Worm (Caenorhabditis elegans) whole organism, young adult: Measurements from ENCODE around the gene str-256.

ENCODE experiments used
- F22D6.2 ChIP-seq: sonication (generic microtip); optimal IDR thresholded peaks from 2 replicates; lab custom pipeline; 2016; ENCODE audit warnings: mild to moderate bottlenecking, missing genetic modification characterization, missing compliant biosample characterization
- F23B12.7 ChIP-seq: sonication (generic microtip); optimal IDR thresholded peaks from 2 replicates; lab custom pipeline; 2017; ENCODE audit warnings: missing genetic modification characterization, mild to moderate bottlenecking, missing compliant biosample characterization, antibody characterized with exemption, moderate library complexity; ENCODE audit not compliant: insufficient read depth
- F57A8.1 ChIP-seq: fragments of 200-800 bp; sonication (Bioruptor generic); optimal IDR thresholded peaks from 2 replicates; lab custom pipeline; 2018; ENCODE audit warnings: mild to moderate bottlenecking, missing genetic modification characterization, moderate library complexity, missing compliant biosample characterization
- K12H6.12 ChIP-seq: fragments of 200-800 bp; sonication (Bioruptor generic); optimal IDR thresholded peaks from 2 replicates; lab custom pipeline; 2018; ENCODE audit warnings: mild to moderate bottlenecking, missing genetic modification characterization, missing compliant biosample characterization
- T07F8.4 ChIP-seq: sonication (generic microtip); optimal IDR thresholded peaks from 2 replicates; lab custom pipeline; 2016; ENCODE audit warnings: mild to moderate bottlenecking, missing genetic modification characterization, moderate library complexity, missing compliant biosample characterization
- Y53G8AR.9 ChIP-seq: fragments of 200-800 bp; sonication (Bioruptor generic); conservative IDR thresholded peaks from 2 replicates; pipeline ENCODE4 v1.3.6; 2022; ENCODE audit warnings: missing genetic modification reagents, missing genetic modification characterization, missing compliant biosample characterization
- ZK185.1 ChIP-seq: sonication (generic microtip); optimal IDR thresholded peaks from 2 replicates; lab custom pipeline; 2016; ENCODE audit warnings: mild to moderate bottlenecking, missing genetic modification characterization, missing compliant biosample characterization; ENCODE audit not compliant: poor library complexity, severe bottlenecking
- atf-7 ChIP-seq: sonication (generic microtip); optimal IDR thresholded peaks from 2 replicates; lab custom pipeline; 2017; ENCODE audit warnings: mild to moderate bottlenecking, missing genetic modification characterization, missing compliant biosample characterization
- attf-3 ChIP-seq: fragments of 200-800 bp; sonication (Bioruptor generic); conservative IDR thresholded peaks from 2 replicates; pipeline ENCODE4 v1.3.6; 2022; ENCODE audit warnings: missing genetic modification reagents, missing genetic modification characterization, missing compliant biosample characterization
- attf-5 ChIP-seq: fragments of 200-800 bp; sonication (Bioruptor generic); optimal IDR thresholded peaks from 2 replicates; lab custom pipeline; 2018; ENCODE audit warnings: mild to moderate bottlenecking, missing genetic modification characterization, missing compliant biosample characterization
- bed-1 ChIP-seq: fragments of 200-800 bp; sonication (Bioruptor generic); IDR thresholded peaks from 2 replicates; pipeline ENCODE4 v1.3.6; 2022; ENCODE audit warnings: missing genetic modification reagents, missing genetic modification characterization, missing compliant biosample characterization
- cebp-1 ChIP-seq, 2 experiments: fragments of 200-800 bp in 1 of 2; sonication (Bioruptor generic) in 1 of 2; sonication (generic microtip) in 1 of 2; IDR thresholded peaks in 1 of 2; optimal IDR thresholded peaks in 1 of 2; 2 replicates each; pipeline versions ENCODE4 v1.3.6 to Lab custom; 2017 to 2022; ENCODE audit warnings: missing compliant biosample characterization in 2 of 2, missing genetic modification characterization in 2 of 2, mild to moderate bottlenecking in 1 of 2, missing genetic modification reagents in 1 of 2, moderate library complexity in 1 of 2
- cebp-2 ChIP-seq: fragments of 200-800 bp; sonication (Bioruptor generic); IDR thresholded peaks from 2 replicates; pipeline ENCODE4 v1.3.6; 2022; ENCODE audit warnings: missing genetic modification characterization, missing compliant biosample characterization
- ceh-27 ChIP-seq: fragments of 200-800 bp; sonication (Bioruptor generic); optimal IDR thresholded peaks from 2 replicates; lab custom pipeline; 2018; ENCODE audit warnings: mild to moderate bottlenecking, missing genetic modification characterization, moderate library complexity, missing compliant biosample characterization
- ceh-79 ChIP-seq: sonication (generic microtip); optimal IDR thresholded peaks from 2 replicates; lab custom pipeline; 2017; ENCODE audit warnings: mild to moderate bottlenecking, missing genetic modification characterization, missing compliant biosample characterization
- egrh-3 ChIP-seq: fragments of 200-800 bp; sonication (Bioruptor generic); IDR thresholded peaks from 2 replicates; pipeline ENCODE4 v1.3.6; 2022; ENCODE audit warnings: missing genetic modification reagents, missing genetic modification characterization, missing compliant biosample characterization
- fkh-3 ChIP-seq: sonication (generic microtip); optimal IDR thresholded peaks from 2 replicates; lab custom pipeline; 2016; ENCODE audit warnings: mild to moderate bottlenecking, missing genetic modification characterization, missing compliant biosample characterization
- hlh-12 ChIP-seq: sonication (generic microtip); optimal IDR thresholded peaks from 2 replicates; lab custom pipeline; 2016; ENCODE audit warnings: missing genetic modification characterization, missing compliant biosample characterization
- hsf-1 ChIP-seq: fragments of 200-800 bp; sonication (Bioruptor generic); IDR thresholded peaks from 2 replicates; pipeline ENCODE4 v1.3.6; 2022; ENCODE audit warnings: missing genetic modification reagents, missing genetic modification characterization, missing compliant biosample characterization
- lin-40 ChIP-seq: sonication (generic microtip); optimal IDR thresholded peaks from 2 replicates; lab custom pipeline; 2016; ENCODE audit warnings: missing genetic modification characterization, mild to moderate bottlenecking, missing compliant biosample characterization, missing genotype, missing genetic modification reagents
- lsl-1 ChIP-seq: fragments of 200-800 bp; sonication (Bioruptor generic); optimal IDR thresholded peaks from 2 replicates; lab custom pipeline; 2018; ENCODE audit warnings: mild to moderate bottlenecking, missing genetic modification characterization, moderate library complexity, missing compliant biosample characterization
- lsy-27 ChIP-seq: sonication (generic microtip); optimal IDR thresholded peaks from 2 replicates; lab custom pipeline; 2017; ENCODE audit warnings: missing genetic modification characterization, mild to moderate bottlenecking, missing compliant biosample characterization, antibody characterized with exemption, missing genotype, borderline replicate concordance; ENCODE audit not compliant: insufficient read depth
- madf-3 ChIP-seq: fragments of 200-800 bp; sonication (Bioruptor generic); IDR thresholded peaks from 2 replicates; pipeline ENCODE4 v1.3.6; 2022; ENCODE audit warnings: missing genetic modification reagents, missing genetic modification characterization, missing compliant biosample characterization
- mel-28 ChIP-seq: sonication (generic microtip); optimal IDR thresholded peaks from 2 replicates; lab custom pipeline; 2016; ENCODE audit warnings: borderline replicate concordance, mild to moderate bottlenecking, missing genetic modification characterization, missing compliant biosample characterization
- mxl-1 ChIP-seq: sonication (generic microtip); optimal IDR thresholded peaks from 2 replicates; lab custom pipeline; 2016; ENCODE audit warnings: missing genetic modification characterization, missing compliant biosample characterization
- nfyb-1 ChIP-seq: fragments of 200-800 bp; sonication (Bioruptor generic); IDR thresholded peaks from 2 replicates; pipeline ENCODE4 v1.3.6; 2022; ENCODE audit warnings: missing genetic modification reagents, missing genetic modification characterization, missing compliant biosample characterization
- nhr-27 ChIP-seq: fragments of 200-800 bp; sonication (Bioruptor generic); optimal IDR thresholded peaks from 2 replicates; lab custom pipeline; 2018; ENCODE audit warnings: mild to moderate bottlenecking, missing genetic modification characterization, moderate library complexity, missing compliant biosample characterization
- nhr-80 ChIP-seq: sonication (generic microtip); optimal IDR thresholded peaks from 2 replicates; lab custom pipeline; 2016; ENCODE audit warnings: missing genetic modification characterization, missing compliant biosample characterization
- nhr-90 ChIP-seq: sonication (generic microtip); optimal IDR thresholded peaks from 2 replicates; lab custom pipeline; 2016; ENCODE audit warnings: missing genotype, mild to moderate bottlenecking, missing genetic modification characterization, missing compliant biosample characterization
- pha-4 ChIP-seq: fragments of 150-350 bp; sonication (generic microtip); optimal IDR thresholded peaks from 2 replicates; lab custom pipeline; 2014; ENCODE audit warnings: missing biosample characterization, missing genetic modification reagents, missing genetic modification characterization
- snpc-1.3 ChIP-seq: sonication (generic microtip); optimal IDR thresholded peaks from 2 replicates; lab custom pipeline; 2017; ENCODE audit warnings: missing genetic modification characterization, mild to moderate bottlenecking, missing compliant biosample characterization, antibody characterized with exemption, moderate library complexity, missing genotype, missing genetic modification reagents; ENCODE audit not compliant: insufficient read depth
- sptf-2 ChIP-seq: fragments of 200-800 bp; sonication (Bioruptor generic); optimal IDR thresholded peaks from 2 replicates; lab custom pipeline; 2018; ENCODE audit warnings: mild to moderate bottlenecking, missing genetic modification characterization, missing compliant biosample characterization
- ztf-22 ChIP-seq: fragments of 200-800 bp; sonication (Bioruptor generic); optimal IDR thresholded peaks from 2 replicates; lab custom pipeline; 2018; ENCODE audit warnings: mild to moderate bottlenecking, missing genetic modification characterization, moderate library complexity, missing compliant biosample characterization
- ztf-26 ChIP-seq: sonication (generic microtip); optimal IDR thresholded peaks from 2 replicates; lab custom pipeline; 2017; ENCODE audit warnings: missing genetic modification characterization, missing compliant biosample characterization

The str-256 gene

ce11 chrV:459464-459863 is 41.7 kb downstream of the str-256 start, which contains the start of gene nhr-203:
Gene nhr-203 (plus strand): TSS chrV:459795.
- TF ChIP-seq nhr-80 (tag; lab: Kevin White, UChicago) = peak; percentile 67
- TF ChIP-seq F22D6.2 (tag; lab: Kevin White, UChicago) = no peak
- no peak for TF ChIP-seq nfyb-1 (GFP tag; lab: Robert Waterston, UW)
- no peak for TF ChIP-seq T07F8.4 (tag; lab: Kevin White, UChicago)
- TF ChIP-seq bed-1 (GFP tag; lab: Robert Waterston, UW) = no peak
- TF ChIP-seq ceh-27 (GFP tag; lab: Kevin White, UChicago) = no peak
- TF ChIP-seq, all 124 proteins: peak for 1

ce11 chrV:457839-458238 is 43.3 kb downstream of the str-256 start:
- TF ChIP-seq mel-28 (tag; lab: Kevin White, UChicago) = no peak
- TF ChIP-seq pha-4 (tag; lab: Kevin White, UChicago) = peak; percentile 5
- no peak for TF ChIP-seq atf-7 (tag; lab: Kevin White, UChicago)
- TF ChIP-seq ztf-22 (GFP tag; lab: Kevin White, UChicago) = no peak
- TF ChIP-seq cebp-2 (GFP tag; lab: Robert Waterston, UW) = no peak
- no peak for TF ChIP-seq mxl-1 (tag; lab: Kevin White, UChicago)
- no peak for TF ChIP-seq lsy-27
- TF ChIP-seq ztf-26 = no peak
- no peak for TF ChIP-seq cebp-1 (GFP tag; IDR thresholded peaks at IDR 0.05; lab: Robert Waterston, UW)
- peak; percentile 72 for TF ChIP-seq cebp-1 (tag; optimal IDR thresholded peaks at IDR 0.05; lab: Kevin White, UChicago)
- TF ChIP-seq sptf-2 (GFP tag; lab: Kevin White, UChicago) = no peak
- no peak for TF ChIP-seq egrh-3 (GFP tag; lab: Robert Waterston, UW)

- TF ChIP-seq nhr-27 (tag; lab: Kevin White, UChicago) (no peak), lsl-1 (GFP tag; lab: Kevin White, UChicago) (no peak), snpc-1.3 (no peak), hsf-1 (GFP tag; lab: Robert Waterston, UW) (no peak), attf-5 (GFP tag; lab: Kevin White, UChicago) (no peak), nhr-90 (tag; lab: Kevin White, UChicago) (no peak), Y53G8AR.9 (GFP tag; lab: Robert Waterston, UW) (no peak), F57A8.1 (GFP tag; lab: Kevin White, UChicago) (no peak), hlh-12 (tag; lab: Kevin White, UChicago) (no peak), F23B12.7 (tag; lab: Kevin White, UChicago) (no peak), ZK185.1 (tag; lab: Kevin White, UChicago) (no peak), lin-40 (no peak), madf-3 (GFP tag; lab: Robert Waterston, UW) (no peak), fkh-3 (tag; lab: Kevin White, UChicago) (no peak), ztf-26 (no peak), ceh-79 (tag; lab: Kevin White, UChicago) (no peak), attf-3 (no peak), K12H6.12 (tag; lab: Kevin White, UChicago) (no peak), cebp-1 (GFP tag; IDR thresholded peaks at IDR 0.05; lab: Robert Waterston, UW) (no peak), cebp-1 (tag; optimal IDR thresholded peaks at IDR 0.05; lab: Kevin White, UChicago) (no peak)
These were observed 47.6 kb downstream of the str-256 start, which contains the start of gene nhr-98 for ce11 chrV:453569-453968. Gene nhr-98 (plus strand): TSS chrV:453869.
